Fruit fly (Drosophila melanogaster): ENCODE results near the gene CG14711.

Gene CG14711

DNA sequence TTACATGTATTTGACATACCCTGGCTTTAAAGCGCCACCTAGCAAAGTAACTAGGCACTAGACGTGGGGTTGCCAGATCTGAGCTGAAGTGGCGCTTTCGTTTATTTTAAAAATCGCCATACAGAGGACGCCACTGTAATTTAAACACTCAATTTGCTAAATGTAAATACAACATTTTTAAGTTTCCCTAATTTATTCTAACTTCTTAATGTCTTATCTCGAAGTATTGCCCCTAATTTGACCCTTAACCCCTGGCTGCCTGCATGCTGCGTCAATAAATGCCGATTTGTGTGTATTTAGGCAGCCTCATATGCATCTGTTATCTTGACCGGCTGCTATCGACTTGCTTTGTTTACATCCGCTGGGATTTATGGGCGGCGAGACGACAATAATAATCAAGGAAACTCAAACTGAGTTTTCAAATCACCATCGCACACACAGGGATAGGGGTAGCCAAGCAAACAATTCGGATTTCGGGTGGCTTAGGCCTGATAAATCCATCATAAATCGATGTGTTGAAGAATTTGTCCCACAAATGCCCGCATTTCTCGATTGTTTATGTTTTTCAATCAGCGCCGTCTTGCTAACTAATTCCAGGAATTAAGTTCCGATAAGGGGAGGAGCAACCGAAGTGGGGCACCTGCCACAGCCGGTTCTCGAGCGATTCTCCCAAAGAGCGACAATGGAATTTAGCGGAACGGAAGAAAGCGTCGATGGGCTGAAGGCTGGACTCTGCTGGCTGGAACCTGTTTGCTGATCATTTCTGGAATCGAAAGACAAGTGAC is 9.7 kb upstream of the CG14711 start (continued):
- TF ChIP-seq HLH4C (GFP tag; IDR thresholded peaks at IDR 0.05; ENCODE audit: partially characterized antibody) (no peak), dmrt11E (tag; optimal IDR thresholded peaks at IDR 0.05) (peak; percentile 61), Aef1 (GFP tag; IDR thresholded peaks at IDR 0.05) (peak; percentile 62), Jarid2 (GFP tag; optimal IDR thresholded peaks at IDR 0.05) (peak; percentile 23), CG16815 (GFP tag; optimal IDR thresholded peaks at IDR 0.05) (peak; percentile 42), sd (tag; optimal IDR thresholded peaks at IDR 0.05) (peak; percentile 23), Bgb (GFP tag; IDR thresholded peaks at IDR 0.05; ENCODE audit: partially characterized antibody) (peak; percentile 84), CG8290 (GFP tag; optimal IDR thresholded peaks at IDR 0.05) (peak; percentile 87), CG8290 (tag; optimal IDR thresholded peaks at IDR 0.05) (peak in 1 of 2 experiments; percentile 68), CG16813 (GFP tag; IDR thresholded peaks at IDR 0.05; ENCODE audit: partially characterized antibody) (peak; percentile 46; the same call in 1 of the 3 replicates), Elba2 (GFP tag; optimal IDR thresholded peaks at IDR 0.05) (peak; percentile 9), CG9609 (GFP tag; optimal IDR thresholded peaks at IDR 0.05) (peak; percentile 64), nmo (GFP tag; optimal IDR thresholded peaks at IDR 0.05) (peak; percentile 66), CG30020 (tag; optimal IDR thresholded peaks at IDR 0.05) (no peak), CG11695 (GFP tag; IDR thresholded peaks at IDR 0.05) (0 out of 3 replicates have a peak, but pooled peaks have one; percentile 12), Nf-YC (tag; optimal IDR thresholded peaks at IDR 0.05) (peak; percentile 48), CG33213 (GFP tag; optimal IDR thresholded peaks at IDR 0.05) (peak; percentile 84), cas (GFP tag; IDR thresholded peaks at IDR 0.05) (peak; percentile 42; the same call in 1 of the 2 replicates), Doc2 (GFP tag; IDR thresholded peaks at IDR 0.05) (no peak), Hr51 (GFP tag; optimal IDR thresholded peaks at IDR 0.05) (peak; percentile 48 to 54), fu2 (GFP tag; optimal IDR thresholded peaks at IDR 0.05) (peak; percentile 26), CG17802 (tag; optimal IDR thresholded peaks at IDR 0.05) (peak; percentile 1), H15 (GFP tag; IDR thresholded peaks at IDR 0.05) (peak; percentile 75), Oli (tag; optimal IDR thresholded peaks at IDR 0.05) (peak; percentile 15), rib (GFP tag; IDR thresholded peaks at IDR 0.05) (no peak), Sry-β (GFP tag; optimal IDR thresholded peaks at IDR 0.05) (no peak), disco-r (GFP tag; optimal IDR thresholded peaks at IDR 0.05) (no peak), da (GFP tag; optimal IDR thresholded peaks at IDR 0.05) (peak; percentile 24), Bteb2 (GFP tag; optimal IDR thresholded peaks at IDR 0.05) (peak; percentile 22), unpg (GFP tag; optimal IDR thresholded peaks at IDR 0.05) (peak; percentile 18), sens (GFP tag) (peak; percentile 82), ERR (GFP tag; optimal IDR thresholded peaks at IDR 0.05) (peak; percentile 4), CG6683 (GFP tag; optimal IDR thresholded peaks at IDR 0.05) (no peak), prd (optimal IDR thresholded peaks at IDR 0.05) (no peak), prd (GFP tag; IDR thresholded peaks at IDR 0.05) (peak; percentile 75), row (GFP tag; IDR thresholded peaks at IDR 0.05) (peak; percentile 42; the same call in 2 of the 3 replicates), CG13894 (tag; optimal IDR thresholded peaks at IDR 0.05) (peak; percentile 15), Spps (tag; optimal IDR thresholded peaks at IDR 0.05) (peak; percentile 33), CG10979 (tag; optimal IDR thresholded peaks at IDR 0.05) (peak; percentile 49), CG12942 (GFP tag; optimal IDR thresholded peaks at IDR 0.05) (peak; percentile 62), Scr (GFP tag; IDR thresholded peaks at IDR 0.05; ENCODE audit: partially characterized antibody) (peak; percentile 28; the same call in 1 of the 2 replicates), fd96Cb (tag; optimal IDR thresholded peaks at IDR 0.05) (peak; percentile 38), gem (tag; optimal IDR thresholded peaks at IDR 0.05) (peak; percentile 56), CG9817 (tag; optimal IDR thresholded peaks at IDR 0.05) (peak; percentile 63), CG17829 (tag; optimal IDR thresholded peaks at IDR 0.05) (peak; percentile 78), Awh (GFP tag; IDR thresholded peaks at IDR 0.05) (peak; percentile 24; the same call in 1 of the 2 replicates), onecut (GFP tag; IDR thresholded peaks at IDR 0.05) (peak; percentile 67), CG10462 (GFP tag; optimal IDR thresholded peaks at IDR 0.05) (peak; percentile 43), Dip2 (GFP tag; IDR thresholded peaks at IDR 0.05) (peak; percentile 87)

Data from whole organism, embryonic.